Fruit fly (Drosophila melanogaster): Measurements from ENCODE around the gene CG33060.

DNA sequence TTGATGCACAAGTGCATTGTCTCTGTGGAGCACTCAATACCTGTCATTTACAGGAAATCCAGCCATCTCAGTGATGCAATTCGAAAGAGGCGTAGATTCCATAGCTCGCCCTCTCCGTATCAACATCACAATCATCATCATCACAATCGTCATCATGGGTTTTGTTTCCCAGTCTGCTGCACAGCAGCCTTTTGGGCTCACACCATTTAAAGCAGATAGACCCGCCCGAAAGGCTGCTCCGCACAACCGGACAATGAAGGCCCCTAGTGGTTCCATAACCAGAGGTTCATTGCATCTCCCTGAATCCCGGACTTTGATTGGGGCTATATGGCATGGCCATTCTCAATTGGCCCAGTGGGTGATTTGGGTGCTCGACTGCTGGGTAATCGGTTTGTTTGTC is 4.0 kb downstream of the CG33060 start:
- TF ChIP-seq psq (optimal IDR thresholded peaks at IDR 0.05), result no peak
- TF ChIP-seq CG8478 (optimal IDR thresholded peaks at IDR 0.05), result no peak
- TF ChIP-seq usp (GFP tag; optimal IDR thresholded peaks at IDR 0.05), result no peak
- TF ChIP-seq EcR (GFP tag; optimal IDR thresholded peaks at IDR 0.05), result no peak
- TF ChIP-seq Dll (optimal IDR thresholded peaks at IDR 0.05), result no peak
- TF ChIP-seq pan (optimal IDR thresholded peaks at IDR 0.05), result no peak

Data from whole organism.